Worm (Caenorhabditis elegans): ENCODE results near the gene copg-1.

DNA sequence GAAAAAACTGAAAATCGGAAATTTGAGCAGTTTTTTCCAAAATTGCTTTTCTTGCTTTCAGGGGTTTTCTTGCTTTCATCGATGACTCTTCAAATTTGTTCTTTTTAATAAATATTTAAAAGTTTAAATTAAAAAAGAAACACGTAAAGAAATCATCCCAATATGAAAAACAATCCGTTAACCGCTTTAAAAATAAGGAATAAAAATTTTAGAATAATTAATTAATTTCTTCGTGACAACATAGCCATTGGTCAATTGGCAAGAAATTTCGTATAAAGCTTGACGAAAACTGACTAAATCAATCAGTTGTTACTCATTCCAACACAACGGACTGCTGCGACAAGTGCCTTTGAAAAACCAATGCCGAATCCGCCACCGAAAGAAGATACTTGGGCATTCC is 39.2 kb upstream of the copg-1 start, which contains the start of gene nsph-3.2:
- TF ChIP-seq ama-1 (optimal IDR thresholded peaks at IDR 0.05) (no peak), ceh-13 (GFP tag; optimal IDR thresholded peaks at IDR 0.05) (no peak), sea-1 (GFP tag; conservative IDR thresholded peaks at IDR 0.05) (no peak), flt-1 (GFP tag; IDR thresholded peaks at IDR 0.05) (no peak), F13C5.2 (tag; optimal IDR thresholded peaks at IDR 0.05) (no peak), hnd-1 (tag; optimal IDR thresholded peaks at IDR 0.05) (no peak), tbx-37 (GFP tag; conservative IDR thresholded peaks at IDR 0.05) (no peak), hmg-4 (GFP tag; optimal IDR thresholded peaks at IDR 0.05) (no peak), tra-4 (tag; optimal IDR thresholded peaks at IDR 0.05) (no peak), ets-7 (tag; optimal IDR thresholded peaks at IDR 0.05) (no peak), pes-1 (GFP tag; IDR thresholded peaks at IDR 0.05) (no peak), tbx-11 (GFP tag; IDR thresholded peaks at IDR 0.05) (no peak)

Data from whole organism, early embryonic.